Worm (Caenorhabditis elegans): Measurements from ENCODE around the gene Y43F8B.18.

- TF ChIP-seq tbx-2 (tag; optimal IDR thresholded peaks at IDR 0.05) (no peak), ztf-11 (tag; optimal IDR thresholded peaks at IDR 0.05) (no peak), lin-15B (tag; optimal IDR thresholded peaks at IDR 0.05) (no peak), lsy-2 (tag; optimal IDR thresholded peaks at IDR 0.05) (no peak), fkh-10 (GFP tag; optimal IDR thresholded peaks at IDR 0.05) (no peak), pqm-1 (tag; optimal IDR thresholded peaks at IDR 0.05) (no peak), rnt-1 (tag; optimal IDR thresholded peaks at IDR 0.05) (no peak), nhr-28 (tag; optimal IDR thresholded peaks at IDR 0.05) (no peak), ceh-8 (GFP tag; optimal IDR thresholded peaks at IDR 0.05) (no peak), unc-86 (tag; optimal IDR thresholded peaks at IDR 0.05) (no peak)
Observed at ce11 chrV:19473842-19474514, 11.8 kb upstream of the Y43F8B.18 start, which contains the start of gene Y43F8B.10.

All from whole organism, L1 larva.